Worm (Caenorhabditis elegans) whole organism, L3 larva: ENCODE measurements around the gene F52H2.3.

ENCODE experiments used
- nhr-237 ChIP-seq: fragments of 150-350 bp; optimal IDR thresholded peaks from 2 replicates; lab custom pipeline; 2014; ENCODE audit warnings: missing biosample characterization, missing genetic modification characterization
- nhr-77 ChIP-seq: fragments of 150-350 bp; optimal IDR thresholded peaks from 2 replicates; lab custom pipeline; 2014; ENCODE audit warnings: missing biosample characterization, missing genetic modification characterization
- pha-4 ChIP-seq: fragments of 150-350 bp; optimal IDR thresholded peaks from 2 replicates; lab custom pipeline; 2014; ENCODE audit warnings: missing biosample characterization, missing genetic modification reagents, missing genetic modification characterization

- no peak for TF ChIP-seq nhr-77 (tag; lab: Kevin White, UChicago)
- no peak for TF ChIP-seq nhr-237 (tag; lab: Kevin White, UChicago)
- TF ChIP-seq pha-4 (tag; lab: Kevin White, UChicago): peak; percentile 58
These were observed 39.7 kb upstream of the F52H2.3 start, which contains the start of gene H01M10.1 for ce11 chrX:2580524-2580981.
